Fruit fly (Drosophila melanogaster): Measurements from ENCODE around the gene CG17959.

DNA sequence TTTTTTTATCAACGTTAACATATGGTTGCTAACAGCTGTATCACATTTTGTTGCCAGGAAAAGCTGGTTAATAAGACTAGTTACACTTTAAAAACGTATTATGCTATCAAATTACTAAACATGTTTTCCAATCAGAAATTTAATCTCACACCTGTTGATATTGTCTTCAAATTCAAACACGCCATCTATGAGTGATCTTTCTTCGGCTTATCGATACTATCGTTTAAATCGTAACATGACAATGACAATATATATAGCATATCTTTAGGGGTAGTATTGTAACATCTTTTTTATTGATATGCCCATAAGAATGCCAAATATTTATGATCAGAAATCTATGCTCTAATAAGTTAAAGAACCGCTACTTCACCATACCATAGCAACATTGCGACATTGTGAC, 2.2 kb downstream of the CG17959 start:
- no peak for TF ChIP-seq CG33017 (tag; optimal IDR thresholded peaks at IDR 0.05)
- TF ChIP-seq Crg-1 (GFP tag; optimal IDR thresholded peaks at IDR 0.05) = no peak
- TF ChIP-seq CG7101 (tag; optimal IDR thresholded peaks at IDR 0.05) = no peak
- no peak for TF ChIP-seq CG1620 (GFP tag; optimal IDR thresholded peaks at IDR 0.05)
- TF ChIP-seq kay (GFP tag; ENCODE audit: borderline replicate concordance) = peak; percentile 70
- TF ChIP-seq Clk (GFP tag; optimal IDR thresholded peaks at IDR 0.05) = no peak
- no peak for TF ChIP-seq CG7045 (GFP tag; optimal IDR thresholded peaks at IDR 0.05)
- TF ChIP-seq ovo (GFP tag; optimal IDR thresholded peaks at IDR 0.05) = no peak
- no peak for TF ChIP-seq CG5204 (GFP tag; optimal IDR thresholded peaks at IDR 0.05)
- no peak for TF ChIP-seq CG14711 (tag; optimal IDR thresholded peaks at IDR 0.05)
- TF ChIP-seq pad (GFP tag; optimal IDR thresholded peaks at IDR 0.05) = no peak
